Worm (Caenorhabditis elegans): ENCODE results near the gene ZK896.5.
A peak's percentile ranks its signal among the peaks of the same experiment; 100 is the strongest.

Gene ZK896.5

DNA sequence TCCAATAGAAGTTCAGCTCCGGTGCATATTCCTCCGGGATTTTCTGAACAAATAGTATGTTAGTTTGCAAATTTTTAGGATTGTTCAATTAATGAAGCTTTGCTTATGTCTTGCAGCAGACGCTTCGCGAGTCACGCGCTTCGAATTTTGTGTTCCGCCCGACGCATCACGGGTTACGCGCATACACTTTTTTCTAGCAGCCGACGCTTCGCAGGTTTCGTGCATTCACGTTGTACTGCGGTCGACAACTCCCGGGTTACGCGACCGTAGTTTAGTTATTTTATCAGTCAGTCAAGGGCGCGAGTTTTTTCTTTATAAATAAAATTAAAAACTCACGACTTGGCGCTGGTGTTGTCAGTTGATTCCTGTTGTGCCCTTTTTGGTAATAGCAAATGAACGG, 9.6 kb downstream of the ZK896.5 start:
- TF ChIP-seq ceh-90 (tag; optimal IDR thresholded peaks at IDR 0.05) (no peak), Y116A8C.19 (tag; optimal IDR thresholded peaks at IDR 0.05; ENCODE audit: borderline replicate concordance) (no peak), aha-1 (tag; optimal IDR thresholded peaks at IDR 0.05) (no peak), C16A3.4 (tag; optimal IDR thresholded peaks at IDR 0.05) (no peak), tlp-1 (tag; optimal IDR thresholded peaks at IDR 0.05) (no peak), nhr-77 (tag; optimal IDR thresholded peaks at IDR 0.05) (no peak), ceh-8 (GFP tag; optimal IDR thresholded peaks at IDR 0.05) (no peak), zag-1 (tag; optimal IDR thresholded peaks at IDR 0.05) (no peak), swsn-7 (tag; optimal IDR thresholded peaks at IDR 0.05) (no peak)

DNA sequence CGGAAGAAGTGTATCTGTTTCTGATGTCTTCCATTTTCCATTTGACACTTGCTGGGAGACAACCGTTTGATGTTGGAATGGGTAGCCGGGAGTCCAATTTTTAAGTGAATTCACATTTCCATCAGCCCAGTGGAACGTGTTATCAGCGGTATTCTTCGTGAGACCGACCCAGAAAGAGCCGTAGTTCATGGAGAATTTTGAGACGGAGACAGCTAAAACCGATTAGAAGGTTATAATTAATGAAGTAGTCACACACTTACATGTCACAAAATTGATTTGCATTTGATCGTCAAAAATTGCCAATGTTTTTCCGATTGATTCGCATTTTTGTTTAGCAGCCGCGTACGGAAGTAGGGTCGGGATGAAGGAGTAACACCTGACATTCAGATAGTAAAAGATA, 10.1 kb downstream of the ZK896.5 start:
- TF ChIP-seq unc-30 (tag; optimal IDR thresholded peaks at IDR 0.05) (no peak), elt-2 (tag; optimal IDR thresholded peaks at IDR 0.05) (peak; percentile 34)

DNA sequence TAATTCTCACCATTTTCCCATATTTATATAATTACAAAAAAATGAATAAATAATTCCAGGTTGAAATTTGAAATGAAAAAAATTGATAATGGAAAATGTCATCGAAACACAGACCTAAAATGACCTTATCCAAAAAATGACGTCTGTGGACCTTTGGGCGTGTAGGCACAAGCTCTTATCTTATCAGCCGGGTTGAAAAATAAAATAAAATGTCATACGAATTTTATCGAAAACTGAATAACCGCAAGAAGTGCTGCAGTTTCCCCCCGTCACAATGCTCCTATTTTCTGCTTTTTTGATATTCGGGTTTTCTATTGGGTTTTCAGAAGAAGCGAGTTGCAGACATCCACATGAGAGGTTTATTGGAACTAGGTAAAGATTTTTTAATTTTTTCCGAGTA, 13.6 kb downstream of the ZK896.5 start, which contains the start of gene clec-186:
clec-186 (plus strand) TSS at position 226 of the 400 bp plus-strand sequence.
- TF ChIP-seq egl-27 (tag; optimal IDR thresholded peaks at IDR 0.05) (no peak), C34B4.2 (tag; optimal IDR thresholded peaks at IDR 0.05) (no peak), elt-3 (tag; optimal IDR thresholded peaks at IDR 0.05) (no peak), mab-9 (GFP tag; IDR thresholded peaks at IDR 0.05) (no peak), lin-15B (tag; optimal IDR thresholded peaks at IDR 0.05) (no peak), nhr-77 (tag; optimal IDR thresholded peaks at IDR 0.05) (no peak), unc-130 (tag; optimal IDR thresholded peaks at IDR 0.05) (no peak), pax-3 (tag; optimal IDR thresholded peaks at IDR 0.05) (peak; percentile 45), efl-1 (optimal IDR thresholded peaks at IDR 0.05) (no peak), efl-1 (GFP tag; optimal IDR thresholded peaks at IDR 0.05 in 1 of 2) (peak in 1 of 2 experiments; percentile 20), zag-1 (tag; optimal IDR thresholded peaks at IDR 0.05) (no peak), nhr-20 (tag; optimal IDR thresholded peaks at IDR 0.05) (peak; percentile 18), elt-2 (tag; optimal IDR thresholded peaks at IDR 0.05) (peak; percentile 97), pqm-1 (tag; optimal IDR thresholded peaks at IDR 0.05) (peak; percentile 40), jun-1 (tag; optimal IDR thresholded peaks at IDR 0.05) (peak; percentile 5)

DNA sequence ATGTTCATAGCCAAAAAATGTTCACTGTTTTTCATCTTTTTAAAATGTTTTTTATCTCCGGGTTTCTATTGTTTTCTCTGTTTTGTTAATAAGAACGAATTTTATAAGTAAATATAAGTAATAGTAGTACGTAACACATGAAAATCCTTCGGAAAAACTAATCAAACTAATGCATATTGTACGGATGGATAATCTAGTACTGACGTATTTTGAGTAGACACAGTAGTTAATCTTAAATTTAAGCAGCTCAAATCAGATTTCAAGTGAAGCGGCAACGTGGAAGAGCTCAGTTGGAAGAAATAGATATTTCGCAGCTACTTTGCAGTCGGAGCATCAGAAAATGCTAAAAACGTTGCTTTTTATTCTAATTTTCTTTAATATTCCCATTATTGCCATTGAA, 19.6 kb downstream of the ZK896.5 start, which contains the start of gene gcy-18:
gcy-18 (plus strand) TSS at position 301 of the 400 bp plus-strand sequence.
- TF ChIP-seq ztf-11 (tag; optimal IDR thresholded peaks at IDR 0.05) = no peak
- no peak for TF ChIP-seq unc-30 (tag; optimal IDR thresholded peaks at IDR 0.05)
- TF ChIP-seq lin-14 (GFP tag; optimal IDR thresholded peaks at IDR 0.05) = no peak
- TF ChIP-seq dsc-1 (tag; optimal IDR thresholded peaks at IDR 0.05) = peak; percentile 27
- no peak for TF ChIP-seq nhr-84 (tag; optimal IDR thresholded peaks at IDR 0.05)
- TF ChIP-seq rnt-1 (tag; optimal IDR thresholded peaks at IDR 0.05) = no peak

DNA sequence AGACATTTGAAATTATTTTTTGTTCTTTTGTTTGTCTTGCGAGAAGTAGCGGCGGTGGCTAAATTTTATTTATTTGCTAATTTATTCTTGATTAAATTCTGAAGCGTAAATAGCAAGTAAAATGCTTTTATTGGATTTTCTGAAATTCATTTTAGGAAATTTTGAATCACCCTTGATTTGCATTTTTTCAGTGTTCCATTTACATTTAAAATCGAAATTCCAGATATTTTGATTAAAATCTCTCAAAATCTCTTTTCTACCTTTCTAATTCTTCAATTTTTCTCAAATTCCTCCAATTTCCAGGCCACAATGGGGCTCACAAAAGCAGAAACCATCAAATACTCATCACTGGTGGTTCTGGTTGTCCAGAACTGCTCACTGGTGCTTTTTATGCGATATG, 24.2 kb downstream of the ZK896.5 start, which contains the start of gene nstp-5:
nstp-5 (plus strand) TSS at position 301 of the 400 bp plus-strand sequence.
- no peak for TF ChIP-seq unc-86 (tag; optimal IDR thresholded peaks at IDR 0.05)
- TF ChIP-seq ceh-8 (GFP tag; optimal IDR thresholded peaks at IDR 0.05) = no peak
- TF ChIP-seq nhr-20 (tag; optimal IDR thresholded peaks at IDR 0.05) = no peak
- TF ChIP-seq tlp-1 (tag; optimal IDR thresholded peaks at IDR 0.05) = no peak
- TF ChIP-seq C34B4.2 (tag; optimal IDR thresholded peaks at IDR 0.05) = no peak
- no peak for TF ChIP-seq nhr-19 (GFP tag; conservative IDR thresholded peaks at IDR 0.05)
- TF ChIP-seq fkh-8 (tag; optimal IDR thresholded peaks at IDR 0.05) = no peak
- no peak for TF ChIP-seq nhr-77 (tag; optimal IDR thresholded peaks at IDR 0.05)
- no peak for TF ChIP-seq tbx-2 (tag; optimal IDR thresholded peaks at IDR 0.05)
- no peak for TF ChIP-seq lsy-2 (tag; optimal IDR thresholded peaks at IDR 0.05)
- TF ChIP-seq ceh-90 (tag; optimal IDR thresholded peaks at IDR 0.05) = no peak
- no peak for TF ChIP-seq nhr-85 (tag)
- no peak for TF ChIP-seq nhr-71 (tag; optimal IDR thresholded peaks at IDR 0.05)
- TF ChIP-seq hlh-4 (tag; optimal IDR thresholded peaks at IDR 0.05) = no peak
- TF ChIP-seq mef-2 (tag; optimal IDR thresholded peaks at IDR 0.05) = no peak
- TF ChIP-seq egl-27 (tag; optimal IDR thresholded peaks at IDR 0.05) = no peak
- TF ChIP-seq lir-3 (tag; optimal IDR thresholded peaks at IDR 0.05; ENCODE audit: poor library complexity) = no peak
- no peak for TF ChIP-seq zag-1 (tag; optimal IDR thresholded peaks at IDR 0.05)
- no peak for TF ChIP-seq C16A3.4 (tag; optimal IDR thresholded peaks at IDR 0.05)
- no peak for TF ChIP-seq zip-4 (GFP tag; optimal IDR thresholded peaks at IDR 0.05)
